Worm (Caenorhabditis elegans) whole organism, midembryonic: Measurements from ENCODE around the gene abt-1.

Experiments
- T22C8.4 ChIP-seq: fragments of 200-800 bp; sonication (Bioruptor generic); IDR thresholded peaks from 2 replicates; pipeline ENCODE4 v1.3.6; 2022; ENCODE audit warnings: missing genetic modification characterization, missing compliant biosample characterization
- cog-1 ChIP-seq: sonication (generic microtip); optimal IDR thresholded peaks from 2 replicates; lab custom pipeline; 2016; ENCODE audit warnings: missing genetic modification characterization, missing compliant biosample characterization
- flt-1 ChIP-seq: fragments of 200-800 bp; sonication (Bioruptor generic); IDR thresholded peaks from 2 replicates; pipeline ENCODE4 v1.3.6; 2022; ENCODE audit warnings: missing genetic modification characterization, missing compliant biosample characterization
- klf-2 ChIP-seq: fragments of 200-800 bp; sonication (Bioruptor generic); conservative IDR thresholded peaks from 2 replicates; pipeline ENCODE4 v1.3.6; 2022; ENCODE audit warnings: missing genetic modification reagents, missing genetic modification characterization, missing compliant biosample characterization
- med-1 ChIP-seq: sonication (generic microtip); optimal IDR thresholded peaks from 2 replicates; lab custom pipeline; 2017; ENCODE audit warnings: missing genetic modification characterization, mild to moderate bottlenecking, missing compliant biosample characterization, antibody characterized with exemption, missing genetic modification reagents; ENCODE audit not compliant: insufficient read depth
- ref-1 ChIP-seq: fragments of 200-800 bp; sonication (Bioruptor generic); conservative IDR thresholded peaks from 2 replicates; pipeline ENCODE4 v1.3.6; 2022; ENCODE audit warnings: missing genetic modification reagents, missing genetic modification characterization, missing compliant biosample characterization
- tab-1 ChIP-seq: fragments of 200-800 bp; sonication (Bioruptor generic); IDR thresholded peaks from 2 replicates; pipeline ENCODE4 v1.3.6; 2022; ENCODE audit warnings: missing genetic modification characterization, missing compliant biosample characterization
- ztf-23 ChIP-seq: fragments of 200-800 bp; sonication (Bioruptor generic); IDR thresholded peaks from 2 replicates; pipeline ENCODE4 v1.3.6; 2022; ENCODE audit warnings: missing genetic modification reagents, missing genetic modification characterization, missing compliant biosample characterization
- ztf-29 ChIP-seq: fragments of 200-800 bp; sonication (Bioruptor generic); IDR thresholded peaks from 2 replicates; pipeline ENCODE4 v1.3.6; 2022; ENCODE audit warnings: missing genetic modification reagents, missing genetic modification characterization, missing compliant biosample characterization

abt-1 gene

DNA sequence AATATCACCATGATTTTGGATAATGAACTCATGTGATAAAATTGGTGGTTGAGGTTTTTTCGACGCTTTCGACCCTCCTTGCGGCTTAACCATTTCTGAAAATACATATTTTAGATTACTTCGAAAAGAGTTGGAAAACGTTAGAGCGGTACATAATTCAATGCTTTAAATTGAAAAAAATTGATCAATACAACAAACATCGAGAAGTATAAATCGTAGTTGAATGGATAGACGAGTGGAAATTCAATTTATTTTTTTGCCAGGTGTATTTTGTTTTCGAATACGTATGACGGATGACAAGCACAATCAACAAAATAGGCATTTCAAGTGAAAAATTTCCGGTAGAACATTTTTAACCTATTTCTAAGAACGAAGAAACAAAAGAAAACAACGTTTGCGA is 6.5 kb upstream of the abt-1 start, which contains the start of gene tram-1:
TSS of gene tram-1 (minus strand) at position 101 of the 400 bp plus-strand sequence.
- no peak for TF ChIP-seq klf-2
- no peak for TF ChIP-seq tab-1 (GFP tag; lab: Robert Waterston, UW)
- no peak for TF ChIP-seq T22C8.4 (GFP tag; lab: Robert Waterston, UW)
- no peak for TF ChIP-seq med-1 (GFP tag; lab: Kevin White, UChicago)
- no peak for TF ChIP-seq ref-1 (GFP tag; lab: Robert Waterston, UW)
- no peak for TF ChIP-seq flt-1 (GFP tag; lab: Robert Waterston, UW)
- no peak for TF ChIP-seq cog-1
- TF ChIP-seq ztf-23 (GFP tag; lab: Robert Waterston, UW) = no peak
- no peak for TF ChIP-seq ztf-29

- TF ChIP-seq ref-1 (GFP tag; lab: Robert Waterston, UW) (no peak), flt-1 (GFP tag; lab: Robert Waterston, UW) (no peak), cog-1 (no peak), ztf-23 (GFP tag; lab: Robert Waterston, UW) (no peak), T22C8.4 (GFP tag; lab: Robert Waterston, UW) (no peak)
Measured at ce11 chrIV:10219208-10219607, 4.5 kb upstream of the abt-1 start, which contains the start of gene qns-1. Gene qns-1 (minus strand): TSS chrIV:10219308.

ce11 chrIV:10216704-10217296 is 2.1 kb upstream of the abt-1 start:
- TF ChIP-seq flt-1 (GFP tag; lab: Robert Waterston, UW) = no peak
- no peak for TF ChIP-seq tab-1 (GFP tag; lab: Robert Waterston, UW)
- TF ChIP-seq klf-2 = no peak
- no peak for TF ChIP-seq ztf-29
- TF ChIP-seq T22C8.4 (GFP tag; lab: Robert Waterston, UW) = no peak

- TF ChIP-seq ztf-23 (GFP tag; lab: Robert Waterston, UW) (no peak), cog-1 (no peak), ref-1 (GFP tag; lab: Robert Waterston, UW) (no peak), flt-1 (GFP tag; lab: Robert Waterston, UW) (no peak), klf-2 (no peak), tab-1 (GFP tag; lab: Robert Waterston, UW) (no peak), T22C8.4 (GFP tag; lab: Robert Waterston, UW) (no peak), med-1 (GFP tag; lab: Kevin White, UChicago) (no peak), ztf-29 (no peak)
Measured at ce11 chrIV:10216078-10216477, 1.4 kb upstream of the abt-1 start, which contains the start of gene col-124. Gene col-124 (plus strand): TSS chrIV:10216451.

ce11 chrIV:10215393-10215792 is 682 bp upstream of the abt-1 start:
- no peak for TF ChIP-seq tab-1 (GFP tag; lab: Robert Waterston, UW)
- no peak for TF ChIP-seq T22C8.4 (GFP tag; lab: Robert Waterston, UW)
- TF ChIP-seq ztf-29 = no peak
- TF ChIP-seq klf-2 = no peak
- no peak for TF ChIP-seq med-1 (GFP tag; lab: Kevin White, UChicago)
- no peak for TF ChIP-seq cog-1
- TF ChIP-seq ref-1 (GFP tag; lab: Robert Waterston, UW) = no peak
- TF ChIP-seq ztf-23 (GFP tag; lab: Robert Waterston, UW) = no peak
- TF ChIP-seq flt-1 (GFP tag; lab: Robert Waterston, UW) = no peak

- TF ChIP-seq flt-1 (GFP tag; lab: Robert Waterston, UW) (no peak), T22C8.4 (GFP tag; lab: Robert Waterston, UW) (no peak), ztf-29 (no peak), ref-1 (GFP tag; lab: Robert Waterston, UW) (no peak), ztf-23 (GFP tag; lab: Robert Waterston, UW) (no peak), med-1 (GFP tag; lab: Kevin White, UChicago) (no peak), cog-1 (no peak), tab-1 (GFP tag; lab: Robert Waterston, UW) (no peak), klf-2 (no peak)
Measured at ce11 chrIV:10206182-10206581, 8.5 kb downstream of the abt-1 start, which contains the start of gene K04D7.6. Gene K04D7.6 (minus strand): TSS chrIV:10206282.

- no peak for TF ChIP-seq ztf-23 (GFP tag; lab: Robert Waterston, UW)
- TF ChIP-seq cog-1 = no peak
- TF ChIP-seq T22C8.4 (GFP tag; lab: Robert Waterston, UW) = no peak
Measured at ce11 chrIV:10197317-10197867, 17.3 kb downstream of the abt-1 start, which contains the start of gene gon-4. Gene gon-4 (plus strand): TSS chrIV:10197817.

DNA sequence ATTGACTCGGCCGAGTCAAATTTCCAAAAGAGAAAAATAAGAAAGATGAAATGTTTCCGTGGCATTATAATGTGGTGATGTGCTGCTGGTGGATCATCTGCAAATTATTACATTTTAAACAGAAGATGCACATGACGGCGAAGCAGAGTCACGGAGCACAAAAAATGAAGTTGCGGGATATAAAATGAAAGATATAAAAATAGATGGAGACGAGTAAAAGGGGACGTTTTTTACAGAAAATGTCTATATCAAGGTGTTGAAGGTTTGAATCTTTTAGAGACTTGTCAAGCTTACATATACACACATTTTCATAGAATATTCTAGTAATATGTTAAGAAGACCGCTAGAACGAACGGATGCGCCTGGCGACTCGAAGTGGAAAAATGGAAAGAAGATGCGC is 20.4 kb downstream of the abt-1 start, which contains the start of gene ptrg-1:
TSS of gene ptrg-1 (minus strand) at position 101 of the 400 bp plus-strand sequence.
- TF ChIP-seq tab-1 (GFP tag; lab: Robert Waterston, UW) (no peak), ref-1 (GFP tag; lab: Robert Waterston, UW) (no peak), T22C8.4 (GFP tag; lab: Robert Waterston, UW) (no peak), med-1 (GFP tag; lab: Kevin White, UChicago) (no peak), ztf-23 (GFP tag; lab: Robert Waterston, UW) (no peak)

DNA sequence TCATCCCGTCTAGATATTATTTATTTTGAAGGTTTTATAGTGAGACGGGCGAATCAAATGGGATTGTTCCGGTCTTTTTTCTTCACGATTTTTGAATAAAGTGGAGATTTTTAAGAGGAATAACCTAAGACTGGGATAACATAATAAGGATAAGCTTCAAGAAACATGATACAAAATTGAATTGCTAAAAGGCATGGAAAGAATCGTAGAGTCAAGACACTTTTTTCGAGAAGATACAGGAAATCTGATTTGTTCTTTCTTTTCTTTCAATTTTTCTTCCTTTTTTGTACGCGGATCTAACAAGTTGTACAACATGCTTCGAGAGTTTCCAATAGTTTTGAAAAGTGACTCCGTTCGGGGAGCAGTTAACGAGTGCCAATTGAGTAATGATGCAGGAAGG is 23.2 kb downstream of the abt-1 start:
- TF ChIP-seq T22C8.4 (GFP tag; lab: Robert Waterston, UW) = no peak
- no peak for TF ChIP-seq ztf-29
- no peak for TF ChIP-seq klf-2
- TF ChIP-seq med-1 (GFP tag; lab: Kevin White, UChicago) = no peak
- TF ChIP-seq cog-1 = no peak
- no peak for TF ChIP-seq ztf-23 (GFP tag; lab: Robert Waterston, UW)
- no peak for TF ChIP-seq ref-1 (GFP tag; lab: Robert Waterston, UW)
- TF ChIP-seq tab-1 (GFP tag; lab: Robert Waterston, UW) = no peak
- TF ChIP-seq flt-1 (GFP tag; lab: Robert Waterston, UW) = no peak

- TF ChIP-seq flt-1 (GFP tag; lab: Robert Waterston, UW) = 0 out of 2 replicates have a peak, but pooled peaks have one; percentile 22
- TF ChIP-seq ztf-23 (GFP tag; lab: Robert Waterston, UW) = no peak
Measured at ce11 chrIV:10190586-10190985, 24.1 kb downstream of the abt-1 start.
